Fruit fly (Drosophila melanogaster) whole organism, wandering third instar larva: Measurements from ENCODE around the gene CG3529.

ENCODE experiments used
- CG9705 ChIP-seq: fragments of 200-800 bp; sonication (Bioruptor generic); optimal IDR thresholded peaks from 2 replicates; lab custom pipeline; 2018; ENCODE audit warnings: missing biosample characterization, mild to moderate bottlenecking, missing genetic modification characterization
- Hr78 ChIP-seq: fragments of >200 bp; optimal IDR thresholded peaks from 2 replicates; lab custom pipeline; 2017; ENCODE audit warnings: missing biosample characterization, missing genetic modification characterization
- OdsH ChIP-seq: fragments of 200-800 bp; sonication (Bioruptor generic); optimal IDR thresholded peaks from 2 replicates; lab custom pipeline; 2016; ENCODE audit warnings: missing biosample characterization, mild to moderate bottlenecking, missing genetic modification characterization
- Rel ChIP-seq, 2 experiments: fragments of 200-800 bp; sonication (Bioruptor generic) in 1 of 2; optimal IDR thresholded peaks; 2 replicates in 1 of 2; 3 replicates in 1 of 2; lab custom pipeline; 2016 to 2019; ENCODE audit warnings: mild to moderate bottlenecking in 2 of 2, missing biosample characterization in 2 of 2, missing genetic modification characterization in 2 of 2, moderate library complexity in 1 of 2
- foxo ChIP-seq, 2 experiments: fragments of 200-800 bp; sonication (Bioruptor generic); optimal IDR thresholded peaks; 2 replicates in 1 of 2; 3 replicates in 1 of 2; lab custom pipeline; 2016 to 2017; ENCODE audit warnings: missing biosample characterization in 2 of 2, missing genetic modification characterization in 2 of 2
- fru ChIP-seq: fragments of 200-800 bp; sonication (Bioruptor generic); optimal IDR thresholded peaks from 3 replicates; lab custom pipeline; 2016; ENCODE audit warnings: missing biosample characterization, mild to moderate bottlenecking, missing genetic modification characterization
- h ChIP-seq: fragments of 200-800 bp; sonication (Bioruptor generic); optimal IDR thresholded peaks from 3 replicates; lab custom pipeline; 2016; ENCODE audit warnings: missing biosample characterization, mild to moderate bottlenecking, missing genetic modification characterization
- tai ChIP-seq: sonication (Bioruptor generic); optimal IDR thresholded peaks from 2 replicates; lab custom pipeline; 2016; ENCODE audit warnings: missing biosample characterization, missing genetic modification characterization
- usp ChIP-seq: fragments of >200 bp; optimal IDR thresholded peaks from 2 replicates; lab custom pipeline; 2017; ENCODE audit warnings: missing biosample characterization, missing genetic modification characterization

- TF ChIP-seq usp (GFP tag; lab: Kevin White, UChicago): no peak
- TF ChIP-seq fru: no peak
- no peak for TF ChIP-seq CG9705
- TF ChIP-seq foxo (GFP tag; optimal IDR thresholded peaks at IDR 0.05; lab: Kevin White, UChicago): no peak
- no peak for TF ChIP-seq Rel (GFP tag; optimal IDR thresholded peaks at IDR 0.05; lab: Kevin White, UChicago)
- TF ChIP-seq Rel (tag; optimal IDR thresholded peaks at IDR 0.05; lab: Kevin White, UChicago): no peak
- no peak for TF ChIP-seq h (GFP tag; lab: Kevin White, UChicago)
- no peak for TF ChIP-seq OdsH
- no peak for TF ChIP-seq tai (GFP tag; lab: Kevin White, UChicago)
- TF ChIP-seq Hr78 (GFP tag; lab: Kevin White, UChicago): no peak
These were observed 43.8 kb downstream of the CG3529 start for dm6 chr3L:9490432-9490831.
